Worm (Caenorhabditis elegans): ENCODE data around the gene Y53F4B.25.

The Y53F4B.25 gene

ce11 chrII:15143729-15144128, 7.7 kb downstream of the Y53F4B.25 start:
- no peak for TF ChIP-seq tbx-7 (tag; optimal IDR thresholded peaks at IDR 0.05)
- TF ChIP-seq elt-2 (tag; optimal IDR thresholded peaks at IDR 0.05) = no peak
- TF ChIP-seq unc-86 (tag; optimal IDR thresholded peaks at IDR 0.05) = no peak
- no peak for TF ChIP-seq pha-4 (tag; optimal IDR thresholded peaks at IDR 0.05)
- TF ChIP-seq odd-2 (tag; optimal IDR thresholded peaks at IDR 0.05) = no peak
- TF ChIP-seq pros-1 (tag; optimal IDR thresholded peaks at IDR 0.05) = no peak
- TF ChIP-seq lin-11 (tag; optimal IDR thresholded peaks at IDR 0.05) = no peak

- TF ChIP-seq K02D7.2 (tag; optimal IDR thresholded peaks at IDR 0.05) = no peak
- no peak for TF ChIP-seq dve-1 (tag; optimal IDR thresholded peaks at IDR 0.05)
- no peak for TF ChIP-seq che-1 (tag; optimal IDR thresholded peaks at IDR 0.05)
- no peak for TF ChIP-seq ceh-31 (tag; optimal IDR thresholded peaks at IDR 0.05)
- TF ChIP-seq ceh-34 (tag; optimal IDR thresholded peaks at IDR 0.05) = no peak
- no peak for TF ChIP-seq ahr-1 (tag; optimal IDR thresholded peaks at IDR 0.05)
- no peak for TF ChIP-seq ceh-19 (GFP tag; optimal IDR thresholded peaks at IDR 0.05)
- no peak for TF ChIP-seq npax-4 (tag; optimal IDR thresholded peaks at IDR 0.05)
- no peak for TF ChIP-seq odd-2 (tag; optimal IDR thresholded peaks at IDR 0.05)
- no peak for TF ChIP-seq sdc-2 (tag; optimal IDR thresholded peaks at IDR 0.05)
Observed at ce11 chrII:15145594-15145993, 9.6 kb downstream of the Y53F4B.25 start, which contains the start of gene Y53F4B.27. Gene Y53F4B.27, plus strand, starts transcription at chrII:15145894.

ce11 chrII:15148442-15148841, 12.5 kb downstream of the Y53F4B.25 start:
- TF ChIP-seq ceh-30 (tag; optimal IDR thresholded peaks at IDR 0.05) = no peak
- no peak for TF ChIP-seq syd-9 (tag; optimal IDR thresholded peaks at IDR 0.05)
- no peak for TF ChIP-seq odd-2 (tag; optimal IDR thresholded peaks at IDR 0.05)

ce11 chrII:15157880-15158279, 21.9 kb downstream of the Y53F4B.25 start, which contains the start of gene ptr-20:
Gene ptr-20, plus strand, starts transcription at chrII:15158180.
- no peak for TF ChIP-seq ama-1 (optimal IDR thresholded peaks at IDR 0.05)
- no peak for TF ChIP-seq ceh-48 (tag; optimal IDR thresholded peaks at IDR 0.05)
- TF ChIP-seq ceh-19 (GFP tag; optimal IDR thresholded peaks at IDR 0.05) = no peak
- TF ChIP-seq ref-2 (tag; optimal IDR thresholded peaks at IDR 0.05) = no peak
- no peak for TF ChIP-seq ceh-31 (tag; optimal IDR thresholded peaks at IDR 0.05)
- TF ChIP-seq fkh-10 (GFP tag; optimal IDR thresholded peaks at IDR 0.05) = no peak
- TF ChIP-seq odd-2 (tag; optimal IDR thresholded peaks at IDR 0.05) = no peak
- no peak for TF ChIP-seq C08G9.2 (tag; optimal IDR thresholded peaks at IDR 0.05)
- TF ChIP-seq eyg-1 (tag; optimal IDR thresholded peaks at IDR 0.05) = no peak
- TF ChIP-seq pag-3 (tag; optimal IDR thresholded peaks at IDR 0.05; ENCODE audit: borderline replicate concordance) = no peak

- TF ChIP-seq dve-1 (tag; optimal IDR thresholded peaks at IDR 0.05) = peak; percentile 51
- no peak for TF ChIP-seq dmd-4 (tag; optimal IDR thresholded peaks at IDR 0.05; ENCODE audit: borderline replicate concordance)
- no peak for TF ChIP-seq che-1 (tag; optimal IDR thresholded peaks at IDR 0.05)
Observed at ce11 chrII:15158364-15158763, 22.4 kb downstream of the Y53F4B.25 start.

ce11 chrII:15164453-15164852, 28.5 kb downstream of the Y53F4B.25 start, which contains the start of gene gst-26:
Gene gst-26, minus strand, starts transcription at chrII:15164553.
- no peak for TF ChIP-seq pax-1 (tag; optimal IDR thresholded peaks at IDR 0.05)
- no peak for TF ChIP-seq hlh-8 (tag; optimal IDR thresholded peaks at IDR 0.05)
- TF ChIP-seq sox-4 (tag; optimal IDR thresholded peaks at IDR 0.05) = no peak
- no peak for TF ChIP-seq pag-3 (tag; optimal IDR thresholded peaks at IDR 0.05; ENCODE audit: borderline replicate concordance)
- no peak for TF ChIP-seq ceh-6 (GFP tag; optimal IDR thresholded peaks at IDR 0.05)
- no peak for TF ChIP-seq npax-4 (tag; optimal IDR thresholded peaks at IDR 0.05)
- TF ChIP-seq fkh-6 (tag; optimal IDR thresholded peaks at IDR 0.05) = no peak
- TF ChIP-seq che-1 (tag; optimal IDR thresholded peaks at IDR 0.05) = no peak
- no peak for TF ChIP-seq ceh-24 (tag; optimal IDR thresholded peaks at IDR 0.05)
- no peak for TF ChIP-seq K02D7.2 (tag; optimal IDR thresholded peaks at IDR 0.05)
- TF ChIP-seq tbx-7 (tag; optimal IDR thresholded peaks at IDR 0.05) = no peak
